Worm (Caenorhabditis elegans) whole organism, L3 larva: ENCODE data around the gene srbc-57.

ENCODE experiments used
- ZK546.5 ChIP-seq: sonication (generic microtip); optimal IDR thresholded peaks from 2 replicates; lab custom pipeline; 2017; ENCODE audit warnings: missing biosample characterization, missing genetic modification characterization
- ceh-16 ChIP-seq: sonication (generic microtip); optimal IDR thresholded peaks from 2 replicates; lab custom pipeline; 2017; ENCODE audit warnings: missing biosample characterization, missing genetic modification characterization
- ceh-82 ChIP-seq: fragments of 150-350 bp; optimal IDR thresholded peaks from 2 replicates; lab custom pipeline; 2014; ENCODE audit warnings: missing biosample characterization, missing genetic modification characterization
- ceh-9 ChIP-seq: sonication (generic microtip); optimal IDR thresholded peaks from 2 replicates; lab custom pipeline; 2018; ENCODE audit warnings: missing biosample characterization, missing genetic modification characterization
- daf-12 ChIP-seq: fragments of 150-350 bp; optimal IDR thresholded peaks from 2 replicates; lab custom pipeline; 2014; ENCODE audit warnings: missing biosample characterization, missing genetic modification reagents, missing genetic modification characterization
- egl-27 ChIP-seq: sonication (generic microtip); optimal IDR thresholded peaks from 4 replicates; lab custom pipeline; 2017; ENCODE audit warnings: missing biosample characterization, missing genetic modification reagents, missing genetic modification characterization
- egl-5 ChIP-seq: fragments of 150-350 bp; optimal IDR thresholded peaks from 2 replicates; lab custom pipeline; 2017; ENCODE audit warnings: missing biosample characterization, missing genetic modification reagents, missing genetic modification characterization, inconsistent platforms
- elt-1 ChIP-seq: fragments of 150-350 bp; optimal IDR thresholded peaks from 2 replicates; lab custom pipeline; 2014; ENCODE audit warnings: missing biosample characterization, missing genetic modification characterization
- elt-2 ChIP-seq: sonication (generic microtip); optimal IDR thresholded peaks from 2 replicates; lab custom pipeline; 2016; ENCODE audit warnings: missing genetic modification reagents, mild to moderate bottlenecking, missing genetic modification characterization, missing compliant biosample characterization
- eor-1 ChIP-seq, 2 experiments: fragments of 150-350 bp; optimal IDR thresholded peaks; 2 replicates each; lab custom pipeline; 2014 to 2018; ENCODE audit warnings: missing biosample characterization in 2 of 2, missing genetic modification characterization in 2 of 2
- fos-1 ChIP-seq: fragments of 150-350 bp; optimal IDR thresholded peaks from 2 replicates; lab custom pipeline; 2014; ENCODE audit warnings: missing biosample characterization, missing genetic modification characterization
- lin-39 ChIP-seq: fragments of 150-350 bp; optimal IDR thresholded peaks from 2 replicates; lab custom pipeline; 2018; ENCODE audit warnings: missing biosample characterization, missing genetic modification reagents, missing genetic modification characterization
- mdl-1 ChIP-seq: fragments of 150-350 bp; optimal IDR thresholded peaks from 2 replicates; lab custom pipeline; 2014; ENCODE audit warnings: missing biosample characterization, missing genetic modification characterization
- nfya-1 ChIP-seq: sonication (generic microtip); optimal IDR thresholded peaks from 2 replicates; lab custom pipeline; 2017; ENCODE audit warnings: missing genetic modification characterization, mild to moderate bottlenecking, missing compliant biosample characterization, antibody characterized with exemption, moderate library complexity; ENCODE audit not compliant: insufficient read depth
- nhr-11 ChIP-seq: fragments of 150-350 bp; optimal IDR thresholded peaks from 2 replicates; lab custom pipeline; 2014; ENCODE audit warnings: missing biosample characterization, missing genetic modification characterization
- nhr-12 ChIP-seq: fragments of 150-350 bp; optimal IDR thresholded peaks from 2 replicates; lab custom pipeline; 2014; ENCODE audit warnings: missing biosample characterization, missing genetic modification characterization
- nhr-23 ChIP-seq: fragments of 150-350 bp; optimal IDR thresholded peaks from 2 replicates; lab custom pipeline; 2014; ENCODE audit warnings: missing biosample characterization, missing genetic modification reagents, missing genetic modification characterization
- nhr-25 ChIP-seq: sonication (generic microtip); optimal IDR thresholded peaks from 2 replicates; lab custom pipeline; 2017; ENCODE audit warnings: missing biosample characterization, missing genetic modification characterization
- nhr-67 ChIP-seq: fragments of 150-350 bp; optimal IDR thresholded peaks from 2 replicates; lab custom pipeline; 2014; ENCODE audit warnings: missing biosample characterization, missing genetic modification characterization
- nhr-76 ChIP-seq: fragments of 150-350 bp; sonication (generic microtip); optimal IDR thresholded peaks from 5 replicates; lab custom pipeline; 2014; ENCODE audit warnings: missing biosample characterization, missing genetic modification characterization
- nhr-77 ChIP-seq: fragments of 150-350 bp; optimal IDR thresholded peaks from 2 replicates; lab custom pipeline; 2014; ENCODE audit warnings: missing biosample characterization, missing genetic modification characterization
- pha-4 ChIP-seq: fragments of 150-350 bp; optimal IDR thresholded peaks from 2 replicates; lab custom pipeline; 2014; ENCODE audit warnings: missing biosample characterization, missing genetic modification reagents, missing genetic modification characterization
- pqm-1 ChIP-seq: fragments of 150-350 bp; optimal IDR thresholded peaks from 2 replicates; lab custom pipeline; 2017; ENCODE audit warnings: missing biosample characterization, missing genetic modification characterization, inconsistent platforms
- sea-2 ChIP-seq: fragments of 150-350 bp; sonication (generic microtip); optimal IDR thresholded peaks from 4 replicates; lab custom pipeline; 2014; ENCODE audit warnings: missing biosample characterization, missing genetic modification reagents, missing genetic modification characterization
- skn-1 ChIP-seq: fragments of 150-350 bp; optimal IDR thresholded peaks from 2 replicates; lab custom pipeline; 2014; ENCODE audit warnings: missing biosample characterization, missing genetic modification characterization
- snpc-4 ChIP-seq: fragments of 150-350 bp; optimal IDR thresholded peaks from 2 replicates; lab custom pipeline; 2014; ENCODE audit warnings: missing biosample characterization, missing genetic modification characterization
- tbx-2 ChIP-seq: sonication (generic microtip); optimal IDR thresholded peaks from 2 replicates; lab custom pipeline; 2016; ENCODE audit warnings: mild to moderate bottlenecking, missing genetic modification characterization, missing compliant biosample characterization
- unc-62 ChIP-seq: fragments of 150-350 bp; sonication (generic microtip); optimal IDR thresholded peaks from 4 replicates; lab custom pipeline; 2014; ENCODE audit warnings: missing biosample characterization, missing genetic modification reagents, missing genetic modification characterization
- zag-1 ChIP-seq: fragments of 150-350 bp; optimal IDR thresholded peaks from 2 replicates; lab custom pipeline; 2014; ENCODE audit warnings: missing biosample characterization, missing genetic modification characterization
- ztf-11 ChIP-seq: fragments of 150-350 bp; optimal IDR thresholded peaks from 2 replicates; lab custom pipeline; 2014; ENCODE audit warnings: missing biosample characterization, missing genetic modification characterization
- ztf-4 ChIP-seq: fragments of 150-350 bp; optimal IDR thresholded peaks from 2 replicates; lab custom pipeline; 2014; ENCODE audit warnings: missing biosample characterization, missing genetic modification characterization

Gene srbc-57

ce11 chrV:428844-429243 lies 39.5 kb downstream of the srbc-57 start, which contains the start of gene B0554.4:
Gene B0554.4 (plus strand): TSS chrV:429144.
- TF ChIP-seq nhr-25 (tag; lab: Kevin White, UChicago) (no peak), snpc-4 (tag; lab: Kevin White, UChicago) (no peak), nhr-67 (tag; lab: Kevin White, UChicago) (no peak), elt-1 (no peak), lin-39 (tag; lab: Kevin White, UChicago) (no peak), nfya-1 (tag; lab: Kevin White, UChicago) (no peak), egl-5 (tag; lab: Kevin White, UChicago) (no peak), nhr-11 (tag; lab: Kevin White, UChicago) (no peak), ceh-16 (tag; lab: Kevin White, UChicago) (no peak), ZK546.5 (tag; lab: Kevin White, UChicago) (no peak)

ce11 chrV:424140-424539 lies 44.2 kb downstream of the srbc-57 start, which contains the start of gene B0554.5:
Gene B0554.5 (plus strand): TSS chrV:424440.
- no peak for TF ChIP-seq ztf-11
- TF ChIP-seq elt-1 = no peak
- no peak for TF ChIP-seq ceh-9
- no peak for TF ChIP-seq egl-5 (tag; lab: Kevin White, UChicago)
- TF ChIP-seq ceh-16 (tag; lab: Kevin White, UChicago) = no peak
- TF ChIP-seq ZK546.5 (tag; lab: Kevin White, UChicago) = no peak
- no peak for TF ChIP-seq nhr-67 (tag; lab: Kevin White, UChicago)
- TF ChIP-seq eor-1 (tag; optimal IDR thresholded peaks at IDR 0.05; lab: Kevin White, UChicago) = no peak
- TF ChIP-seq zag-1 (tag; lab: Kevin White, UChicago) = no peak
- no peak for TF ChIP-seq daf-12 (tag; lab: Kevin White, UChicago)
- no peak for TF ChIP-seq egl-27 (tag; lab: Kevin White, UChicago)
- no peak for TF ChIP-seq skn-1 (tag; lab: Kevin White, UChicago)
- no peak for TF ChIP-seq pha-4 (tag; lab: Kevin White, UChicago)
- TF ChIP-seq fos-1 (tag; lab: Kevin White, UChicago) = no peak
- TF ChIP-seq ztf-4 (tag; lab: Kevin White, UChicago) = no peak
- no peak for TF ChIP-seq nfya-1 (tag; lab: Kevin White, UChicago)
- no peak for TF ChIP-seq tbx-2 (tag; lab: Kevin White, UChicago)
- no peak for TF ChIP-seq lin-39 (tag; lab: Kevin White, UChicago)
- no peak for TF ChIP-seq sea-2 (GFP tag; lab: Kevin White, UChicago)
- TF ChIP-seq ceh-82 = no peak

- TF ChIP-seq nhr-77 (tag; lab: Kevin White, UChicago) (no peak), snpc-4 (tag; lab: Kevin White, UChicago) (no peak), elt-2 (tag; lab: Kevin White, UChicago) (peak; percentile 61)
These were observed 46.2 kb downstream of the srbc-57 start, which contains the start of gene dod-20 for ce11 chrV:422133-422532. Gene dod-20 (plus strand): TSS chrV:422433.

DNA sequence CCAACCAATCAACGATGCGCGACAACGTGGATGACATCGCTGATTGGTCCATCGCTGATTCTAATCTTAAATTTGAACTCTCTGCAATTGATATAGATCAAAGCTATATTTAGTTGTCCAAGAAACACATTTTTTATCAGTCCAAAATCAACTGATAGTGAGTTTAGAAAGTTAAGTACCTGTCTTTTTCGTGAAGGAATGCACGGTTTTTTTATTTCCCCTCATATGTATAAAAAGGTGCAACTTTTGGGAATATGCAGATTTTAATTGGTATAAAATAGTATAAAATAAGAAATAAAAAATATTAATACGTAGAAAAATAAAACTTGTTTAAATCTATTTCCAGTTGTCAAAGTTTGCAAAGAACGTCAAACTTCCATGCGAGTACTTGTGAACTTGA lies 49.9 kb downstream of the srbc-57 start, which contains the start of gene Y39D8A.1:
TSS of gene Y39D8A.1 (plus strand) at position 301 of the 400 bp plus-strand sequence.
- no peak for TF ChIP-seq elt-2 (tag; lab: Kevin White, UChicago)

- TF ChIP-seq nhr-76 (no peak), elt-2 (tag; lab: Kevin White, UChicago) (peak; percentile 77), ztf-11 (no peak), nhr-12 (tag; lab: Kevin White, UChicago) (no peak), pha-4 (tag; lab: Kevin White, UChicago) (no peak), eor-1 (tag; optimal IDR thresholded peaks at IDR 0.05; lab: Kevin White, UChicago) (no peak), mdl-1 (tag; lab: Kevin White, UChicago) (no peak), nhr-67 (tag; lab: Kevin White, UChicago) (no peak), unc-62 (GFP tag; lab: Kevin White, UChicago) (no peak), ceh-9 (no peak), pqm-1 (tag; lab: Kevin White, UChicago) (peak; percentile 25), nhr-23 (tag; lab: Kevin White, UChicago) (no peak)
These were observed 50.6 kb downstream of the srbc-57 start, which contains the start of gene irg-8 for ce11 chrV:417656-418353. Gene irg-8 (minus strand): TSS chrV:417706.
